Worm (Caenorhabditis elegans) whole organism, L4 larva: Measurements from ENCODE around the gene unc-47.

Experiments
- aha-1 ChIP-seq: fragments of 150-350 bp; peaks from one replicate; lab custom pipeline; 2014; ENCODE audit warnings: missing biosample characterization, missing genetic modification characterization
- ama-1 ChIP-seq: fragments of 150-350 bp; optimal IDR thresholded peaks from 2 replicates; lab custom pipeline; 2014; ENCODE audit warnings: inconsistent platforms, mixed read lengths
- ceh-20 ChIP-seq: fragments of 200-800 bp; sonication (Bioruptor generic); IDR thresholded peaks from 2 replicates; pipeline ENCODE4 v1.3.6; 2022; ENCODE audit warnings: missing genetic modification reagents, missing genetic modification characterization, missing compliant biosample characterization
- ceh-32 ChIP-seq: sonication (generic microtip); optimal IDR thresholded peaks from 2 replicates; lab custom pipeline; 2016; ENCODE audit warnings: mild to moderate bottlenecking, missing genetic modification characterization, missing compliant biosample characterization; ENCODE audit not compliant: poor library complexity
- ceh-44 ChIP-seq: fragments of 200-800 bp; sonication (Bioruptor generic); IDR thresholded peaks from 2 replicates; pipeline ENCODE4 v1.3.6; 2022; ENCODE audit warnings: missing genetic modification reagents, missing genetic modification characterization, missing compliant biosample characterization
- ceh-82 ChIP-seq: sonication (generic microtip); optimal IDR thresholded peaks from 2 replicates; lab custom pipeline; 2017; ENCODE audit warnings: missing biosample characterization, missing genetic modification characterization
- ctbp-1 ChIP-seq: fragments of 200-800 bp; sonication (Bioruptor generic); IDR thresholded peaks from 2 replicates; pipeline ENCODE4 v1.3.6; 2022; ENCODE audit warnings: missing genetic modification reagents, missing genetic modification characterization, missing compliant biosample characterization
- dmd-9 ChIP-seq: fragments of 200-800 bp; sonication (Bioruptor generic); IDR thresholded peaks from 2 replicates; pipeline ENCODE4 v1.3.6; 2022; ENCODE audit warnings: missing genetic modification reagents, missing genetic modification characterization, missing compliant biosample characterization
- egl-43 ChIP-seq: fragments of 200-800 bp; sonication (Bioruptor generic); IDR thresholded peaks from 2 replicates; pipeline ENCODE4 v1.3.6; 2022; ENCODE audit warnings: missing genetic modification reagents, missing genetic modification characterization, missing compliant biosample characterization
- fkh-10 ChIP-seq: fragments of 150-350 bp; optimal IDR thresholded peaks from 2 replicates; lab custom pipeline; 2014; ENCODE audit warnings: missing biosample characterization, missing genetic modification reagents, missing genetic modification characterization
- hif-1 ChIP-seq, 2 experiments: sonication (generic microtip); optimal IDR thresholded peaks; 2 replicates each; lab custom pipeline; 2016 to 2017; ENCODE audit warnings: missing compliant biosample characterization in 2 of 2, missing genetic modification characterization in 2 of 2, missing genetic modification reagents in 2 of 2, missing genotype in 2 of 2, mild to moderate bottlenecking in 1 of 2
- hlh-11 ChIP-seq: fragments of 200-800 bp; sonication (Bioruptor generic); optimal IDR thresholded peaks from 2 replicates; lab custom pipeline; 2018; ENCODE audit warnings: mild to moderate bottlenecking, missing genetic modification characterization, missing compliant biosample characterization
- hlh-30 ChIP-seq: sonication (generic microtip); optimal IDR thresholded peaks from 2 replicates; lab custom pipeline; 2017; ENCODE audit warnings: antibody characterized with exemption, mild to moderate bottlenecking, missing genetic modification characterization, missing compliant biosample characterization; ENCODE audit not compliant: insufficient read depth
- hmg-1.1 ChIP-seq: fragments of 200-800 bp; sonication (Bioruptor generic); IDR thresholded peaks from 2 replicates; pipeline ENCODE4 v1.3.6; 2022; ENCODE audit warnings: missing genetic modification reagents, missing genetic modification characterization, missing compliant biosample characterization
- lim-7 ChIP-seq: fragments of 200-800 bp; sonication (Bioruptor generic); IDR thresholded peaks from 2 replicates; pipeline ENCODE4 v1.3.6; 2022; ENCODE audit warnings: missing genetic modification characterization, missing compliant biosample characterization
- lsy-2 ChIP-seq, 2 experiments: fragments of 150-350 bp in 1 of 2; sonication (generic microtip) in 1 of 2; optimal IDR thresholded peaks; 2 replicates each; lab custom pipeline; 2014 to 2017; ENCODE audit warnings: missing biosample characterization in 2 of 2, missing genetic modification characterization in 2 of 2
- mdl-1 ChIP-seq, 2 experiments: fragments of 150-350 bp in 1 of 2; sonication (generic microtip) in 1 of 2; optimal IDR thresholded peaks; 2 replicates each; lab custom pipeline; 2014 to 2017; ENCODE audit warnings: missing biosample characterization in 2 of 2, missing genetic modification characterization in 2 of 2
- mep-1 ChIP-seq: fragments of 150-350 bp; sonication (generic microtip); optimal IDR thresholded peaks from 3 replicates; lab custom pipeline; 2014; ENCODE audit warnings: missing biosample characterization, missing genetic modification characterization
- mxl-3 ChIP-seq: fragments of 200-800 bp; sonication (Bioruptor generic); optimal IDR thresholded peaks from 2 replicates; lab custom pipeline; 2018; ENCODE audit warnings: mild to moderate bottlenecking, missing genetic modification characterization, missing compliant biosample characterization
- nhr-237 ChIP-seq: sonication (generic microtip); optimal IDR thresholded peaks from 2 replicates; lab custom pipeline; 2017; ENCODE audit warnings: missing biosample characterization, missing genetic modification characterization
- nhr-25 ChIP-seq: sonication (generic microtip); optimal IDR thresholded peaks from 2 replicates; lab custom pipeline; 2017; ENCODE audit warnings: missing genetic modification characterization, mild to moderate bottlenecking, missing compliant biosample characterization, antibody characterized with exemption, moderate library complexity, borderline replicate concordance; ENCODE audit not compliant: insufficient read depth
- nhr-28 ChIP-seq: fragments of 150-350 bp; optimal IDR thresholded peaks from 2 replicates; lab custom pipeline; 2014; ENCODE audit warnings: missing biosample characterization, missing genetic modification characterization
- nhr-48 ChIP-seq: sonication (generic microtip); optimal IDR thresholded peaks from 2 replicates; lab custom pipeline; 2016; ENCODE audit warnings: mild to moderate bottlenecking, missing genetic modification characterization, missing compliant biosample characterization
- nhr-76 ChIP-seq: fragments of 150-350 bp; optimal IDR thresholded peaks from 2 replicates; lab custom pipeline; 2014; ENCODE audit warnings: missing biosample characterization, missing genetic modification characterization
- php-3 ChIP-seq: fragments of 200-800 bp; sonication (Bioruptor generic); IDR thresholded peaks from 2 replicates; pipeline ENCODE4 v1.3.6; 2022; ENCODE audit warnings: missing genetic modification reagents, missing genetic modification characterization, missing compliant biosample characterization
- saeg-2 ChIP-seq: fragments of 200-800 bp; sonication (Bioruptor generic); IDR thresholded peaks from 2 replicates; pipeline ENCODE4 v1.3.6; 2022; ENCODE audit warnings: missing genetic modification reagents, missing genetic modification characterization, missing compliant biosample characterization
- set-16 ChIP-seq: fragments of 200-800 bp; sonication (Bioruptor generic); IDR thresholded peaks from 2 replicates; pipeline ENCODE4 v1.3.6; 2022; ENCODE audit warnings: missing genetic modification reagents, missing genetic modification characterization, missing compliant biosample characterization
- skn-1 ChIP-seq: fragments of 150-350 bp; optimal IDR thresholded peaks from 2 replicates; lab custom pipeline; 2014; ENCODE audit warnings: missing biosample characterization, missing genetic modification characterization
- snpc-4 ChIP-seq: fragments of 150-350 bp; optimal IDR thresholded peaks from 2 replicates; lab custom pipeline; 2014; ENCODE audit warnings: missing biosample characterization, missing genetic modification characterization
- spr-1 ChIP-seq: sonication (generic microtip); optimal IDR thresholded peaks from 2 replicates; lab custom pipeline; 2016; ENCODE audit warnings: mild to moderate bottlenecking, missing genetic modification characterization, missing compliant biosample characterization
- unc-39 ChIP-seq: sonication (generic microtip); optimal IDR thresholded peaks from 2 replicates; lab custom pipeline; 2017; ENCODE audit warnings: missing biosample characterization, missing genetic modification characterization
- vab-7 ChIP-seq: fragments of 200-800 bp; sonication (Bioruptor generic); IDR thresholded peaks from 2 replicates; pipeline ENCODE4 v1.3.6; 2022; ENCODE audit warnings: missing genetic modification reagents, missing genetic modification characterization, missing compliant biosample characterization
- zfp-2 ChIP-seq: sonication (generic microtip); optimal IDR thresholded peaks from 2 replicates; lab custom pipeline; 2016; ENCODE audit warnings: mild to moderate bottlenecking, missing genetic modification characterization, missing compliant biosample characterization
- zfp-3 ChIP-seq: fragments of 200-800 bp; sonication (Bioruptor generic); conservative IDR thresholded peaks from 2 replicates; pipeline ENCODE4 v1.3.6; 2022; ENCODE audit warnings: missing genetic modification reagents, missing genetic modification characterization, missing compliant biosample characterization

unc-47 gene

DNA sequence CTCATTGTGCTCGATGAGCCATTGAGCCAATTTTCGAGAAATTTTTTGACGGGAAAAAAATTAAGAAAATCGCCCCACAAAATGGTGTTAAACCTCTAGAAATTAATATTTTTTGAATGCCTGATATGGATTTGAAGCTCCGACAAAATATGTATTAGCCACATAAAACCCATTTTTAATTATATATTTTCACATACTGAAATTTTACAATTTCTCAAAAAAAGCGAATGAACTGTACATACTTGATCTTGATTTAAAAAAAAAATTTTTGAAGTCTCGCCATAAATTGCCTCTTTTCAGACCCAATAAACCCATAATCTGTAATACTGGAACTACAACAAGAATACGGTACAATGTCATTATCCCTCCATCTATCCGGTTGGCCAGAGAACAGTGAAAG is 33.6 kb downstream of the unc-47 start, which contains the start of gene nac-3:
TSS of gene nac-3 (plus strand) at position 301 of the 400 bp plus-strand sequence.
- TF ChIP-seq snpc-4 (tag; lab: Kevin White, UChicago) (no peak), zfp-3 (GFP tag; lab: Robert Waterston, UW) (0 out of 2 replicates have a peak, but pooled peaks have one; percentile 20)

DNA sequence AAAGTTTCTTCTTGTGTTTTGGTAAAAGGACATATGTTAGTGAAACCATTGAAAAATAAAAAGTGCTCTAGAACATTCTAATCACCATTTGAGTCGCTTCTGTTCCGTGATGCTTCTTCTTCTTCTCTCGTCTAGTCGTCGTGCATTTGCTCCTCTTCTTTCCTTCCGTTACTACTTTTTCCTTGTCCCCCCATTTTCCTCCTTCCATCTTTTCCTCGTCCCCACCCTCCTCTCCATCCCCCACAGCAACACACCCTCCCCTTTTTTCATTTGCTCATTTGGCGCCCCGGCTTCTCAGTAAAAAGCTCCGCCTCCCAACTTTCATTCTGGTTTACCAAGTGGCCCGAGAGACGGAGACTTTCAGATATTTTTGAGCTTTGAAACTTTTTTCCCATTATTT is 34.3 kb downstream of the unc-47 start:
- TF ChIP-seq zfp-2 (tag; lab: Kevin White, UChicago) (no peak), zfp-3 (GFP tag; lab: Robert Waterston, UW) (no peak), mdl-1 (tag; optimal IDR thresholded peaks at IDR 0.05; lab: Kevin White, UChicago) (peak in 1 of 2 experiments; percentile 7), lsy-2 (tag; optimal IDR thresholded peaks at IDR 0.05; lab: Kevin White, UChicago) (peak; percentile 8 to 64), nhr-28 (tag; lab: Kevin White, UChicago) (no peak), ama-1 (lab: Kevin White, UChicago) (peak; percentile 30), hmg-1.1 (GFP tag; lab: Robert Waterston, UW) (peak; percentile 50; the same call in 1 of the 2 replicates), egl-43 (GFP tag; lab: Robert Waterston, UW) (peak; percentile 57; the same call in 1 of the 2 replicates), hlh-30 (tag; lab: Kevin White, UChicago) (peak; percentile 22), mep-1 (tag; lab: Kevin White, UChicago) (peak; percentile 42), set-16 (GFP tag; lab: Robert Waterston, UW) (peak; percentile 55), ctbp-1 (GFP tag; lab: Robert Waterston, UW) (peak; percentile 86), saeg-2 (GFP tag; lab: Robert Waterston, UW) (no peak), php-3 (GFP tag; lab: Robert Waterston, UW) (no peak), skn-1 (no peak), dmd-9 (GFP tag; lab: Robert Waterston, UW) (no peak), hif-1 (tag; optimal IDR thresholded peaks at IDR 0.05; lab: Kevin White, UChicago) (peak in 1 of 2 experiments; percentile 7), aha-1 (tag; lab: Kevin White, UChicago) (peak; percentile 11), hlh-11 (tag; lab: Kevin White, UChicago) (peak; percentile 32), fkh-10 (GFP tag; lab: Kevin White, UChicago) (peak; percentile 52)
- TF ChIP-seq, all 104 proteins: peak for 13

DNA sequence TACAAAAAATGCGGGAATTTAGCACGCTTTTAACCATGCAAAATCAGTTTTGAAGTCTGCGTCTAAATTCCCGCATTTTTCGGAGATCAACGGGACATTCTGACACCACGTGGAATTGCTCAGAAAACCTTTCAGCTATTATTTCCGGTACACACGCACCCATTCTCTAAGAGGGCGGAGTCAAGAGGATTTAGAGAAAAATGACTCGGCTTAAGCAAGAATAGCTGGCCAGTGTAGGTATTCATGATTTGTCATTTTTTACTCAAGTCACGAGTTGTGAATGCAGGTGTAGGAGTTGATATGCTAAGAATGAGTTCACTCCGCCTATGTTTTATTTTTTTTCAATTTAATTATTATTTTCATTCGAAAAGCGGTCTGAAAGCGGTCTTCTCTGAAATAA is 35.4 kb downstream of the unc-47 start:
- TF ChIP-seq saeg-2 (GFP tag; lab: Robert Waterston, UW) (no peak), ceh-32 (tag; lab: Kevin White, UChicago) (no peak), hmg-1.1 (GFP tag; lab: Robert Waterston, UW) (no peak), hlh-30 (tag; lab: Kevin White, UChicago) (peak; percentile 36), spr-1 (tag; lab: Kevin White, UChicago) (no peak), vab-7 (GFP tag; lab: Robert Waterston, UW) (no peak), lim-7 (no peak), nhr-237 (tag; lab: Kevin White, UChicago) (no peak), nhr-76 (no peak), zfp-3 (GFP tag; lab: Robert Waterston, UW) (no peak), ceh-20 (GFP tag; lab: Robert Waterston, UW) (0 out of 2 replicates have a peak, but pooled peaks have one; percentile 26), lsy-2 (tag; optimal IDR thresholded peaks at IDR 0.05; lab: Kevin White, UChicago) (peak in 1 of 2 experiments; percentile 21), set-16 (GFP tag; lab: Robert Waterston, UW) (no peak), nhr-48 (tag; lab: Kevin White, UChicago) (peak; percentile 75), ceh-82 (tag; lab: Kevin White, UChicago) (no peak), aha-1 (tag; lab: Kevin White, UChicago) (peak; percentile 98), ceh-44 (no peak), mxl-3 (GFP tag; lab: Kevin White, UChicago) (peak; percentile 31), mdl-1 (tag; optimal IDR thresholded peaks at IDR 0.05; lab: Kevin White, UChicago) (no peak), unc-39 (tag; lab: Kevin White, UChicago) (no peak), nhr-25 (no peak)
- TF ChIP-seq, all 104 proteins: peak for 6
